Worm (Caenorhabditis elegans): ENCODE measurements around the gene pmp-2.

ce11 chrII:6858201-6858600, 29.4 kb downstream of the pmp-2 start, which contains the start of gene dnj-5:
- no peak for TF ChIP-seq fkh-10 (GFP tag; optimal IDR thresholded peaks at IDR 0.05)
- TF ChIP-seq snpc-4 (tag; optimal IDR thresholded peaks at IDR 0.05): no peak
- no peak for TF ChIP-seq egl-27 (tag; optimal IDR thresholded peaks at IDR 0.05)
- TF ChIP-seq nhr-28 (tag; optimal IDR thresholded peaks at IDR 0.05): no peak
- no peak for TF ChIP-seq skn-1 (tag; optimal IDR thresholded peaks at IDR 0.05)
- TF ChIP-seq pha-4 (tag; optimal IDR thresholded peaks at IDR 0.05): no peak
- no peak for TF ChIP-seq eor-1 (tag; optimal IDR thresholded peaks at IDR 0.05)

Data from whole organism, L3 larva.